Fruit fly (Drosophila melanogaster) whole organism, embryonic: ENCODE measurements around the gene Trl.

Experiments used
- BtbVII ChIP-seq: fragments of 200-800 bp; sonication (Bioruptor generic); optimal IDR thresholded peaks from 3 replicates; lab custom pipeline; 2017; ENCODE audit warnings: missing biosample characterization, mild to moderate bottlenecking, missing genetic modification characterization
- CG10543 ChIP-seq: fragments of 200-800 bp; sonication (Bioruptor generic); optimal IDR thresholded peaks from 3 replicates; lab custom pipeline; 2017; ENCODE audit warnings: missing biosample characterization, mild to moderate bottlenecking, missing genetic modification characterization, moderate library complexity
- CG11085 ChIP-seq: fragments of 200-800 bp; sonication (Bioruptor generic); IDR thresholded peaks from 2 replicates; pipeline ENCODE4 v1.3.6; 2022; ENCODE audit warnings: missing biosample characterization, missing genetic modification characterization
- CG11456 ChIP-seq: fragments of 200-800 bp; sonication (Bioruptor generic); IDR thresholded peaks from 3 replicates; pipeline ENCODE4 v1.3.6; 2022; ENCODE audit warnings: missing biosample characterization, missing genetic modification characterization
- CG12071 ChIP-seq: fragments of 200-800 bp; sonication (Bioruptor generic); optimal IDR thresholded peaks from 3 replicates; lab custom pipeline; 2018; ENCODE audit warnings: missing biosample characterization, mild to moderate bottlenecking, missing genetic modification characterization
- CG1602 ChIP-seq: fragments of 200-800 bp; sonication (Bioruptor generic); optimal IDR thresholded peaks from 3 replicates; lab custom pipeline; 2016; ENCODE audit warnings: missing biosample characterization, missing genetic modification characterization
- CG18599 ChIP-seq: fragments of 200-800 bp; sonication (Bioruptor generic); optimal IDR thresholded peaks from 3 replicates; lab custom pipeline; 2017; ENCODE audit warnings: missing biosample characterization, missing genetic modification characterization, mild to moderate bottlenecking, moderate library complexity, missing genetic modification reagents
- CG3065 ChIP-seq: fragments of 200-800 bp; sonication (Bioruptor generic); optimal IDR thresholded peaks from 2 replicates; lab custom pipeline; 2016; ENCODE audit warnings: missing biosample characterization, missing genetic modification characterization
- CG31224 ChIP-seq: fragments of 200-800 bp; sonication (Bioruptor generic); IDR thresholded peaks from 2 replicates; pipeline ENCODE4 v1.3.6; 2022; ENCODE audit warnings: missing biosample characterization, missing genetic modification characterization
- CG34376 ChIP-seq: fragments of 200-800 bp; sonication (Bioruptor generic); optimal IDR thresholded peaks from 2 replicates; lab custom pipeline; 2018; ENCODE audit warnings: missing biosample characterization, mild to moderate bottlenecking, missing genetic modification characterization
- CG34422 ChIP-seq: fragments of 200-800 bp; sonication (Bioruptor generic); IDR thresholded peaks from 3 replicates; pipeline ENCODE4 v1.3.6; 2022; ENCODE audit warnings: missing biosample characterization, missing genetic modification characterization
- CG3838 ChIP-seq: fragments of 200-800 bp; sonication (Bioruptor generic); optimal IDR thresholded peaks from 3 replicates; lab custom pipeline; 2016; ENCODE audit warnings: missing biosample characterization, missing genetic modification characterization
- CG7271 ChIP-seq: fragments of 200-800 bp; sonication (Bioruptor generic); optimal IDR thresholded peaks from 2 replicates; lab custom pipeline; 2018; ENCODE audit warnings: missing biosample characterization, mild to moderate bottlenecking, missing genetic modification characterization, moderate library complexity
- CG7839 ChIP-seq: fragments of 200-800 bp; sonication (Bioruptor generic); optimal IDR thresholded peaks from 3 replicates; lab custom pipeline; 2018; ENCODE audit warnings: missing biosample characterization, mild to moderate bottlenecking, missing genetic modification characterization, moderate library complexity
- CG8478 ChIP-seq: fragments of >200 bp; optimal IDR thresholded peaks from 2 replicates; lab custom pipeline; 2018
- CG9609 ChIP-seq: fragments of 200-800 bp; sonication (Bioruptor generic); optimal IDR thresholded peaks from 3 replicates; lab custom pipeline; 2016; ENCODE audit warnings: missing biosample characterization, missing genetic modification characterization
- CG9932 ChIP-seq: fragments of 200-800 bp; sonication (Bioruptor generic); IDR thresholded peaks from 2 replicates; pipeline ENCODE4 v1.3.6; 2022; ENCODE audit warnings: missing biosample characterization, missing genetic modification characterization
- D19B ChIP-seq: fragments of 200-800 bp; sonication (Bioruptor generic); optimal IDR thresholded peaks from 2 replicates; lab custom pipeline; 2017; ENCODE audit warnings: missing biosample characterization, mild to moderate bottlenecking, missing genetic modification characterization
- Dek ChIP-seq: fragments of 200-800 bp; sonication (Bioruptor generic); optimal IDR thresholded peaks from 3 replicates; lab custom pipeline; 2019; ENCODE audit warnings: missing biosample characterization, mild to moderate bottlenecking, missing genetic modification characterization, moderate library complexity
- Doc2 ChIP-seq: fragments of 200-800 bp; sonication (Bioruptor generic); IDR thresholded peaks from 2 replicates; pipeline ENCODE4 v1.3.6; 2022; ENCODE audit warnings: missing biosample characterization, missing genetic modification characterization
- E2f1 ChIP-seq: fragments of 200-800 bp; sonication (Bioruptor generic); IDR thresholded peaks from 2 replicates; pipeline ENCODE4 v1.3.6; 2022; ENCODE audit warnings: missing biosample characterization, missing genetic modification characterization
- Fer3 ChIP-seq: fragments of 200-800 bp; sonication (Bioruptor generic); optimal IDR thresholded peaks from 2 replicates; lab custom pipeline; 2018; ENCODE audit warnings: missing biosample characterization, mild to moderate bottlenecking, missing genetic modification characterization, moderate library complexity
- H2.0 ChIP-seq: fragments of 200-800 bp; sonication (Bioruptor generic); IDR thresholded peaks from 2 replicates; pipeline ENCODE4 v1.3.6; 2022; ENCODE audit warnings: missing biosample characterization, missing genetic modification characterization
- HLH4C ChIP-seq: fragments of 200-800 bp; sonication (Bioruptor generic); IDR thresholded peaks from 3 replicates; pipeline ENCODE4 v1.3.6; 2022; ENCODE audit warnings: missing biosample characterization, missing genetic modification characterization; ENCODE audit not compliant: partially characterized antibody
- Max ChIP-seq: fragments of 200-800 bp; sonication (Bioruptor generic); optimal IDR thresholded peaks from 2 replicates; lab custom pipeline; 2016; ENCODE audit warnings: missing biosample characterization, mild to moderate bottlenecking, missing genetic modification characterization
- Opbp ChIP-seq: fragments of 200-800 bp; sonication (Bioruptor generic); IDR thresholded peaks from 3 replicates; pipeline ENCODE4 v1.3.6; 2022; ENCODE audit warnings: missing biosample characterization, missing genetic modification characterization; ENCODE audit not compliant: partially characterized antibody
- Scr ChIP-seq: fragments of 200-800 bp; sonication (Bioruptor generic); IDR thresholded peaks from 2 replicates; pipeline ENCODE4 v1.3.6; 2022; ENCODE audit warnings: missing biosample characterization, missing genetic modification characterization; ENCODE audit not compliant: partially characterized antibody
- Sin3A ChIP-seq: fragments of >200 bp; optimal IDR thresholded peaks from 2 replicates; lab custom pipeline; 2018
- Six4 ChIP-seq: fragments of 200-800 bp; sonication (Bioruptor generic); optimal IDR thresholded peaks from 2 replicates; lab custom pipeline; 2016; ENCODE audit warnings: missing biosample characterization, missing genetic modification characterization
- Sox102F ChIP-seq: fragments of 200-800 bp; sonication (Bioruptor generic); optimal IDR thresholded peaks from 2 replicates; lab custom pipeline; 2018; ENCODE audit warnings: missing biosample characterization, mild to moderate bottlenecking, missing genetic modification characterization, moderate library complexity
- Sry-β ChIP-seq: fragments of 200-800 bp; sonication (Bioruptor generic); optimal IDR thresholded peaks from 2 replicates; lab custom pipeline; 2018; ENCODE audit warnings: missing biosample characterization, mild to moderate bottlenecking, missing genetic modification characterization, moderate library complexity
- Stat92E ChIP-seq, 3 experiments: fragments of >200 bp in 2 of 3; fragments of 200-800 bp in 1 of 3; sonication (Bioruptor generic) in 1 of 3; optimal IDR thresholded peaks; 2 replicates each; lab custom pipeline; 2017 to 2019; ENCODE audit warnings: missing biosample characterization in 3 of 3, missing genetic modification characterization in 3 of 3, mild to moderate bottlenecking in 1 of 3, moderate library complexity in 1 of 3
- YL-1 ChIP-seq: fragments of 200-800 bp; sonication (Bioruptor generic); optimal IDR thresholded peaks from 3 replicates; lab custom pipeline; 2017; ENCODE audit warnings: missing biosample characterization, mild to moderate bottlenecking, missing genetic modification characterization
- amos ChIP-seq: fragments of 200-800 bp; sonication (Bioruptor generic); IDR thresholded peaks from 2 replicates; pipeline ENCODE4 v1.3.6; 2022; ENCODE audit warnings: missing biosample characterization, missing genetic modification characterization; ENCODE audit not compliant: partially characterized antibody
- ato ChIP-seq: fragments of 200-800 bp; sonication (Bioruptor generic); IDR thresholded peaks from 2 replicates; pipeline ENCODE4 v1.3.6; 2022; ENCODE audit warnings: missing biosample characterization, missing genetic modification characterization; ENCODE audit not compliant: partially characterized antibody
- corto ChIP-seq: fragments of 200-800 bp; sonication (Bioruptor generic); optimal IDR thresholded peaks from 2 replicates; lab custom pipeline; 2016; ENCODE audit warnings: missing biosample characterization, mild to moderate bottlenecking, missing genetic modification characterization, moderate library complexity
- crp ChIP-seq, 2 experiments: fragments of 200-800 bp; sonication (Bioruptor generic); optimal IDR thresholded peaks; 2 replicates in 1 of 2; 3 replicates in 1 of 2; lab custom pipeline; 2017; ENCODE audit warnings: missing biosample characterization in 2 of 2, missing genetic modification characterization in 2 of 2, mild to moderate bottlenecking in 1 of 2, moderate library complexity in 1 of 2
- dpn ChIP-seq, 2 experiments: fragments of 200-800 bp; sonication (Bioruptor generic); optimal IDR thresholded peaks; 3 replicates each; lab custom pipeline; 2016; ENCODE audit warnings: missing biosample characterization in 2 of 2, missing genetic modification characterization in 2 of 2
- grau ChIP-seq: fragments of 200-800 bp; optimal IDR thresholded peaks from 3 replicates; lab custom pipeline; 2019; ENCODE audit warnings: missing biosample characterization, mild to moderate bottlenecking, missing genetic modification characterization, moderate library complexity
- gsb-n ChIP-seq: fragments of 200-800 bp; sonication (Bioruptor generic); optimal IDR thresholded peaks from 3 replicates; lab custom pipeline; 2018; ENCODE audit warnings: missing biosample characterization, mild to moderate bottlenecking, missing genetic modification characterization
- inv ChIP-seq: fragments of 200-800 bp; sonication (Bioruptor generic); IDR thresholded peaks from 2 replicates; pipeline ENCODE4 v1.3.6; 2022; ENCODE audit warnings: missing biosample characterization, missing genetic modification characterization; ENCODE audit not compliant: partially characterized antibody
- ken ChIP-seq: fragments of 200-800 bp; sonication (Bioruptor generic); IDR thresholded peaks from 3 replicates; pipeline ENCODE4 v1.3.6; 2022; ENCODE audit warnings: missing biosample characterization, missing genetic modification characterization
- nmo ChIP-seq: fragments of 200-800 bp; sonication (Bioruptor generic); optimal IDR thresholded peaks from 2 replicates; lab custom pipeline; 2018; ENCODE audit warnings: missing biosample characterization, mild to moderate bottlenecking, missing genetic modification characterization, moderate library complexity
- pfk ChIP-seq: fragments of 200-800 bp; sonication (Bioruptor generic); optimal IDR thresholded peaks from 2 replicates; lab custom pipeline; 2018; ENCODE audit warnings: missing biosample characterization, mild to moderate bottlenecking, missing genetic modification characterization, moderate library complexity
- shn ChIP-seq: fragments of 200-800 bp; sonication (Bioruptor generic); optimal IDR thresholded peaks from 3 replicates; lab custom pipeline; 2016; ENCODE audit warnings: missing biosample characterization, missing genetic modification characterization
- stc ChIP-seq: fragments of 200-800 bp; sonication (Bioruptor generic); IDR thresholded peaks from 2 replicates; pipeline ENCODE4 v1.3.6; 2022; ENCODE audit warnings: missing biosample characterization, missing genetic modification characterization
- tll ChIP-seq, 2 experiments: fragments of 200-800 bp in 1 of 2; fragments of >200 bp in 1 of 2; sonication (Bioruptor generic) in 1 of 2; optimal IDR thresholded peaks; 2 replicates each; lab custom pipeline; 2017 to 2019; ENCODE audit warnings: missing biosample characterization in 2 of 2, missing genetic modification characterization in 2 of 2, mild to moderate bottlenecking in 1 of 2, moderate library complexity in 1 of 2
- zfh2 ChIP-seq: fragments of 200-800 bp; sonication (Bioruptor generic); optimal IDR thresholded peaks from 2 replicates; lab custom pipeline; 2016; ENCODE audit warnings: missing biosample characterization, missing genetic modification characterization

The Trl gene

DNA sequence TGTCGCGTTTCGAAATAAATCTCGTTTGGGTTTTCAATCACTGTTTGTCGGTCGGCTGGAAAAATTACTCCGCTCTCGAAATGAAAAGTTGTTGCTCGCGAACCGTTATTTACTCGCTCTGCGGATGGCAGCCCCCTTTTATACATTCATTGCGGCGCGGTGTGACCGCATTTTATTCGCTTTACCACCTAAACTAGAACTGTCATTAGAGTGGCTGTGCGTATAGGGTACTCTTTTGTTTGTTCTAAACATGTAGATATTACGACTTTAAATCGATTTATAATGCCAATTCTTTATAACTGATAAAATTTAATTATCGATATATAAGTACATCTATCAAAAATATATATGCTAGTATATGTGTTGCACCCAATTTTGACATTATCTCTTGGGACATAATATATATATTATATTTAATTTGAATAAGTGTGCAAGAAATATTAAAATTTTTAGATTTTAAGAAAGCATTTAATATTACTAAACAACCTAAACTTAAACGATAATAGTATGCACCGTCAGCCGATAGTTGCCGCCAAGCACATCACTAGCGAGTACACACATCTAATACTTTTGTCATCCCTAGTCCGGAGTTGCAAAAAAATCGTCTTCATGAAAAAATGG is 25.5 kb upstream of the Trl start, which contains the start of the genes bmm and Tdrd3 (continued):
- peak; percentile 49 for TF ChIP-seq CG34376 (GFP tag; lab: Kevin White, UChicago)
- peak; percentile 78 for TF ChIP-seq CG11085
- TF ChIP-seq stc (GFP tag; lab: Robert Waterston, UW) = peak; percentile 25; the same call in 1 of the 2 replicates
- peak; percentile 63 to 85 for TF ChIP-seq dpn (GFP tag; optimal IDR thresholded peaks at IDR 0.05; lab: Kevin White, UChicago)
- TF ChIP-seq CG3838 (GFP tag; lab: Kevin White, UChicago) = peak; percentile 48
- TF ChIP-seq pfk (GFP tag; lab: Kevin White, UChicago) = no peak
- peak; percentile 87 for TF ChIP-seq inv (GFP tag; lab: Robert Waterston, UW)
- peak; percentile 91 for TF ChIP-seq CG11456 (GFP tag; lab: Robert Waterston, UW)
- TF ChIP-seq crp (GFP tag; optimal IDR thresholded peaks at IDR 0.05; lab: Kevin White, UChicago) = peak in 1 of 2 experiments; percentile 20
- TF ChIP-seq CG10543 (GFP tag; lab: Kevin White, UChicago) = peak; percentile 85
- TF ChIP-seq H2.0 (GFP tag; lab: Robert Waterston, UW) = peak; percentile 58; the same call in 1 of the 2 replicates
- peak; percentile 54 for TF ChIP-seq Sry-β (GFP tag; lab: Kevin White, UChicago)
- peak; percentile 64 for TF ChIP-seq Six4 (GFP tag; lab: Kevin White, UChicago)
- no peak for TF ChIP-seq BtbVII (GFP tag; lab: Kevin White, UChicago)
- TF ChIP-seq Fer3 (tag; lab: Kevin White, UChicago) = peak; percentile 80
- peak; percentile 88 for TF ChIP-seq zfh2 (GFP tag; lab: Kevin White, UChicago)
- peak; percentile 46 for TF ChIP-seq CG7271 (tag; lab: Kevin White, UChicago)
- TF ChIP-seq shn = peak; percentile 41
- peak; percentile 12 for TF ChIP-seq Sin3A
- peak; percentile 55 for TF ChIP-seq CG9609
- peak; percentile 62; the same call in 1 of the 2 replicates for TF ChIP-seq E2f1
- peak; percentile 11 for TF ChIP-seq corto
- peak; percentile 89 for TF ChIP-seq CG18599 (GFP tag; lab: Kevin White, UChicago)
- TF ChIP-seq Sox102F (GFP tag; lab: Kevin White, UChicago) = peak; percentile 83
- TF ChIP-seq CG3065 (GFP tag; lab: Kevin White, UChicago) = no peak
- peak; percentile 91 for TF ChIP-seq amos (GFP tag; lab: Robert Waterston, UW)
- TF ChIP-seq CG9932 = peak; percentile 96
- TF ChIP-seq D19B (GFP tag; lab: Kevin White, UChicago) = peak; percentile 38
- peak; percentile 89 for TF ChIP-seq Opbp (GFP tag; lab: Robert Waterston, UW)
- TF ChIP-seq grau = peak; percentile 90
- peak; percentile 95 for TF ChIP-seq Scr (GFP tag; lab: Robert Waterston, UW)
- peak; percentile 72; the same call in 2 of the 3 replicates for TF ChIP-seq ken (GFP tag; lab: Robert Waterston, UW)
- peak; percentile 39 for TF ChIP-seq Max (GFP tag; lab: Kevin White, UChicago)
- TF ChIP-seq Stat92E (GFP tag; optimal IDR thresholded peaks at IDR 0.05; lab: Kevin White, UChicago) = peak in 1 of 3 experiments; percentile 63
- TF ChIP-seq gsb-n = peak; percentile 68
- TF ChIP-seq CG8478 (lab: Kevin White, UChicago) = no peak
- peak; percentile 87 for TF ChIP-seq CG1602 (GFP tag; lab: Kevin White, UChicago)
- peak; percentile 85 for TF ChIP-seq Dek (tag; lab: Kevin White, UChicago)
- TF ChIP-seq CG12071 (GFP tag; lab: Kevin White, UChicago) = no peak
- peak; percentile 93 for TF ChIP-seq nmo (GFP tag; lab: Kevin White, UChicago)
- TF ChIP-seq Doc2 (GFP tag; lab: Robert Waterston, UW) = no peak
- peak; percentile 61 for TF ChIP-seq CG34422 (GFP tag; lab: Robert Waterston, UW)
- TF ChIP-seq HLH4C (GFP tag; lab: Robert Waterston, UW) = peak; percentile 82
- TF ChIP-seq ato (GFP tag; lab: Robert Waterston, UW) = peak; percentile 54; the same call in 1 of the 2 replicates
- TF ChIP-seq CG31224 (GFP tag; lab: Robert Waterston, UW) = peak; percentile 69
- peak; percentile 84 for TF ChIP-seq CG7839 (tag; lab: Kevin White, UChicago)
- peak in 1 of 2 experiments; percentile 53 for TF ChIP-seq tll (GFP tag; optimal IDR thresholded peaks at IDR 0.05; lab: Kevin White, UChicago)
- TF ChIP-seq YL-1 (GFP tag; lab: Kevin White, UChicago) = peak; percentile 52
